Worm (Caenorhabditis elegans) whole organism, young adult: ENCODE measurements around the gene K01A11.3.

ENCODE experiments used
- F49E8.2 ChIP-seq: sonication (generic microtip); optimal IDR thresholded peaks from 3 replicates; lab custom pipeline; 2017; ENCODE audit warnings: missing genetic modification characterization, mild to moderate bottlenecking, missing compliant biosample characterization, antibody characterized with exemption, moderate library complexity; ENCODE audit not compliant: insufficient read depth
- F55B11.4 ChIP-seq: sonication (generic microtip); optimal IDR thresholded peaks from 2 replicates; lab custom pipeline; 2016; ENCODE audit warnings: missing compliant biosample characterization, missing genetic modification characterization, borderline replicate concordance; ENCODE audit not compliant: insufficient read depth
- ekl-4 ChIP-seq: fragments of 200-800 bp; sonication (Bioruptor generic); IDR thresholded peaks from 2 replicates; pipeline ENCODE4 v1.3.6; 2022; ENCODE audit warnings: missing genetic modification reagents, missing genetic modification characterization, missing compliant biosample characterization
- lir-1 ChIP-seq: fragments of 200-800 bp; sonication (Bioruptor generic); conservative IDR thresholded peaks from 2 replicates; pipeline ENCODE4 v1.3.6; 2022; ENCODE audit warnings: missing genetic modification reagents, missing genetic modification characterization, missing compliant biosample characterization
- mcd-1 ChIP-seq: fragments of 200-800 bp; sonication (Bioruptor generic); IDR thresholded peaks from 2 replicates; pipeline ENCODE4 v1.3.6; 2022; ENCODE audit warnings: missing genetic modification reagents, missing genetic modification characterization, missing compliant biosample characterization
- mes-4 ChIP-seq: sonication (generic microtip); optimal IDR thresholded peaks from 2 replicates; lab custom pipeline; 2016; ENCODE audit warnings: missing genotype, missing genetic modification characterization, missing compliant biosample characterization
- ztf-26 ChIP-seq: sonication (generic microtip); optimal IDR thresholded peaks from 2 replicates; lab custom pipeline; 2017; ENCODE audit warnings: missing genetic modification characterization, missing compliant biosample characterization

The K01A11.3 gene

ce11 chrIII:3397678-3398077 lies 54.7 kb downstream of the K01A11.3 start, which contains the start of gene clpf-1 (continued):
- TF ChIP-seq ekl-4 (0 out of 2 replicates have a peak, but pooled peaks have one; percentile 26), mcd-1 (0 out of 2 replicates have a peak, but pooled peaks have one; percentile 20), F49E8.2 (no peak), F55B11.4 (tag; lab: Kevin White, UChicago) (no peak), ztf-26 (tag; lab: Kevin White, UChicago) (no peak), lir-1 (GFP tag; lab: Robert Waterston, UW) (no peak), mes-4 (tag; lab: Kevin White, UChicago) (no peak)
